Fruit fly (Drosophila melanogaster): ENCODE results near the gene Sps2.

Sps2 gene

dm6 chr2L:10342471-10342870, at the start of gene Sps2:
Gene Sps2, plus strand, starts transcription at chr2L:10342594.
- TF ChIP-seq CG8478 (optimal IDR thresholded peaks at IDR 0.05): no peak
- TF ChIP-seq CTCF (optimal IDR thresholded peaks at IDR 0.05): no peak

dm6 chr2L:10294798-10295669, 47.4 kb upstream of the Sps2 start, which contains the start of gene Hand:
Gene Hand, minus strand, starts transcription at chr2L:10295385.
- TF ChIP-seq CG8478 (optimal IDR thresholded peaks at IDR 0.05): no peak
- no peak for TF ChIP-seq CTCF (optimal IDR thresholded peaks at IDR 0.05)

- TF ChIP-seq CG8478 (optimal IDR thresholded peaks at IDR 0.05): no peak
- peak; percentile 19 to 40 for TF ChIP-seq CTCF (optimal IDR thresholded peaks at IDR 0.05)
Measured at dm6 chr2L:10298306-10298705, 44.1 kb upstream of the Sps2 start.

- no peak for TF ChIP-seq CTCF (optimal IDR thresholded peaks at IDR 0.05)
- no peak for TF ChIP-seq CG8478 (optimal IDR thresholded peaks at IDR 0.05)
Measured at dm6 chr2L:10299077-10299809, 43.2 kb upstream of the Sps2 start.

- TF ChIP-seq CTCF (optimal IDR thresholded peaks at IDR 0.05): no peak
- TF ChIP-seq CG8478 (optimal IDR thresholded peaks at IDR 0.05): no peak
Measured at dm6 chr2L:10299810-10300147, 42.6 kb upstream of the Sps2 start, which contains the start of gene CYLD. Gene CYLD, minus strand, starts transcription at chr2L:10299847.

- TF ChIP-seq CTCF (optimal IDR thresholded peaks at IDR 0.05) (no peak), CG8478 (optimal IDR thresholded peaks at IDR 0.05) (no peak)
Measured at dm6 chr2L:10301918-10302317, 40.5 kb upstream of the Sps2 start, which contains the start of gene CG13138. Gene CG13138, minus strand, starts transcription at chr2L:10302018.

dm6 chr2L:10303786-10304185, 38.6 kb upstream of the Sps2 start, which contains the start of gene nmd:
Gene nmd, minus strand, starts transcription at chr2L:10303947.
- TF ChIP-seq CG8478 (optimal IDR thresholded peaks at IDR 0.05) (no peak), CTCF (optimal IDR thresholded peaks at IDR 0.05) (peak in 1 of 2 experiments; percentile 48)

dm6 chr2L:10305538-10306147, 36.8 kb upstream of the Sps2 start:
- no peak for TF ChIP-seq CTCF (optimal IDR thresholded peaks at IDR 0.05)
- TF ChIP-seq CG8478 (optimal IDR thresholded peaks at IDR 0.05): no peak

dm6 chr2L:10306518-10307260, 35.7 kb upstream of the Sps2 start, which contains the start of the genes CG5390 and CG4968:
Gene CG5390, minus strand, starts transcription at chr2L:10306594.
Gene CG4968, plus strand, starts transcription at chr2L:10306922.
- no peak for TF ChIP-seq CTCF (optimal IDR thresholded peaks at IDR 0.05)
- TF ChIP-seq CG8478 (optimal IDR thresholded peaks at IDR 0.05): no peak

dm6 chr2L:10310614-10311382, 31.6 kb upstream of the Sps2 start, which contains the start of gene Cdk5alpha:
Gene Cdk5alpha, minus strand, starts transcription at chr2L:10310956.
- TF ChIP-seq CG8478 (optimal IDR thresholded peaks at IDR 0.05): no peak
- no peak for TF ChIP-seq CTCF (optimal IDR thresholded peaks at IDR 0.05)

dm6 chr2L:10311822-10312221, 30.6 kb upstream of the Sps2 start:
- TF ChIP-seq CTCF (optimal IDR thresholded peaks at IDR 0.05) (peak in 1 of 2 experiments; percentile 6), CG8478 (optimal IDR thresholded peaks at IDR 0.05) (no peak)

- TF ChIP-seq CTCF (optimal IDR thresholded peaks at IDR 0.05) (no peak), CG8478 (optimal IDR thresholded peaks at IDR 0.05) (no peak)
Measured at dm6 chr2L:10314327-10315210, 27.8 kb upstream of the Sps2 start, which contains the start of the genes Usp14 and CG4972. Gene Usp14, minus strand, starts transcription at chr2L:10314396. Gene CG4972, plus strand, starts transcription at chr2L:10314792.

dm6 chr2L:10315888-10316287, 26.5 kb upstream of the Sps2 start:
- TF ChIP-seq CG8478 (optimal IDR thresholded peaks at IDR 0.05) (no peak), CTCF (optimal IDR thresholded peaks at IDR 0.05) (no peak)
